Worm (Caenorhabditis elegans) whole organism, L4 larva: Measurements from ENCODE around the gene F52H2.5.

Experiments used
- D1046.2 ChIP-seq: fragments of 200-800 bp; sonication (Bioruptor generic); IDR thresholded peaks from 2 replicates; pipeline ENCODE4 v1.3.6; 2022; ENCODE audit warnings: missing genetic modification characterization, missing compliant biosample characterization
- aly-2 ChIP-seq: sonication (generic microtip); optimal IDR thresholded peaks from 2 replicates; lab custom pipeline; 2018; ENCODE audit warnings: missing biosample characterization, missing genetic modification characterization
- lsy-2 ChIP-seq, 2 experiments: fragments of 150-350 bp in 1 of 2; sonication (generic microtip) in 1 of 2; optimal IDR thresholded peaks; 2 replicates each; lab custom pipeline; 2014 to 2017; ENCODE audit warnings: missing biosample characterization in 2 of 2, missing genetic modification characterization in 2 of 2
- rbr-2 ChIP-seq: sonication (generic microtip); optimal IDR thresholded peaks from 2 replicates; lab custom pipeline; 2016; ENCODE audit warnings: missing genotype, missing genetic modification characterization, missing compliant biosample characterization
- snpc-4 ChIP-seq: fragments of 150-350 bp; optimal IDR thresholded peaks from 2 replicates; lab custom pipeline; 2014; ENCODE audit warnings: missing biosample characterization, missing genetic modification characterization
- ztf-11 ChIP-seq: fragments of 150-350 bp; optimal IDR thresholded peaks from 2 replicates; lab custom pipeline; 2014; ENCODE audit warnings: missing biosample characterization, missing genetic modification characterization

- TF ChIP-seq aly-2 (tag; lab: Kevin White, UChicago), result no peak
- TF ChIP-seq lsy-2 (tag; optimal IDR thresholded peaks at IDR 0.05; lab: Kevin White, UChicago), result peak in 1 of 2 experiments; percentile 4
- no peak for TF ChIP-seq ztf-11 (tag; lab: Kevin White, UChicago)
- no peak for TF ChIP-seq rbr-2
- no peak for TF ChIP-seq snpc-4 (tag; lab: Kevin White, UChicago)
- TF ChIP-seq D1046.2 (GFP tag; lab: Robert Waterston, UW), result no peak
Measured at ce11 chrX:2604358-2605016, 44.6 kb upstream of the F52H2.5 start.
